Worm (Caenorhabditis elegans): Measurements from ENCODE around the gene rpt-4.

Gene rpt-4

ce11 chrII:39437-39836 lies 6.6 kb downstream of the rpt-4 start, which contains the start of gene spp-24:
TSS of gene spp-24 (minus strand) at chrII:39537.
- TF ChIP-seq nhr-43 (tag; optimal IDR thresholded peaks at IDR 0.05; ENCODE audit: poor library complexity, severe bottlenecking) (no peak), lin-15B (tag; optimal IDR thresholded peaks at IDR 0.05) (no peak), sea-2 (GFP tag; optimal IDR thresholded peaks at IDR 0.05) (no peak), hmg-11 (tag; optimal IDR thresholded peaks at IDR 0.05) (no peak), pqm-1 (tag; optimal IDR thresholded peaks at IDR 0.05) (no peak), zag-1 (tag; optimal IDR thresholded peaks at IDR 0.05) (no peak), ZK546.5 (tag; optimal IDR thresholded peaks at IDR 0.05) (no peak), elt-3 (tag; optimal IDR thresholded peaks at IDR 0.05) (no peak), ceh-16 (tag; optimal IDR thresholded peaks at IDR 0.05) (no peak), nhr-12 (tag; optimal IDR thresholded peaks at IDR 0.05) (no peak), fkh-2 (tag; optimal IDR thresholded peaks at IDR 0.05) (no peak), unc-39 (tag; optimal IDR thresholded peaks at IDR 0.05) (no peak)

ce11 chrII:37213-37612 lies 8.8 kb downstream of the rpt-4 start, which contains the start of gene F23F1.6:
TSS of gene F23F1.6 (minus strand) at chrII:37313.
- TF ChIP-seq ztf-11 (tag; optimal IDR thresholded peaks at IDR 0.05) = no peak
- no peak for TF ChIP-seq mdl-1 (tag; optimal IDR thresholded peaks at IDR 0.05)
- TF ChIP-seq jun-1 (tag; optimal IDR thresholded peaks at IDR 0.05) = no peak
- no peak for TF ChIP-seq egl-27 (tag; optimal IDR thresholded peaks at IDR 0.05)
- no peak for TF ChIP-seq zag-1 (tag; optimal IDR thresholded peaks at IDR 0.05)
- TF ChIP-seq elt-2 (tag; optimal IDR thresholded peaks at IDR 0.05) = no peak
- no peak for TF ChIP-seq pha-4 (tag; optimal IDR thresholded peaks at IDR 0.05)
- no peak for TF ChIP-seq aly-2 (tag; optimal IDR thresholded peaks at IDR 0.05)
- no peak for TF ChIP-seq nhr-77 (tag; optimal IDR thresholded peaks at IDR 0.05)
- TF ChIP-seq ztf-4 (tag; optimal IDR thresholded peaks at IDR 0.05) = no peak

ce11 chrII:33904-34303 lies 12.1 kb downstream of the rpt-4 start, which contains the start of gene F23F1.2:
TSS of gene F23F1.2 (plus strand) at chrII:34204.
- TF ChIP-seq tbx-2 (tag; optimal IDR thresholded peaks at IDR 0.05) (no peak), zag-1 (tag; optimal IDR thresholded peaks at IDR 0.05) (no peak), nhr-25 (tag; optimal IDR thresholded peaks at IDR 0.05) (no peak), ama-1 (optimal IDR thresholded peaks at IDR 0.05) (no peak), sea-2 (GFP tag; optimal IDR thresholded peaks at IDR 0.05) (no peak)

ce11 chrII:31521-31920 lies 14.5 kb downstream of the rpt-4 start, which contains the start of the genes F23F1.5 and fbxc-54:
TSS of gene F23F1.5 (minus strand) at chrII:31584.
TSS of gene fbxc-54 (plus strand) at chrII:31719.
- TF ChIP-seq nfya-1 (tag; optimal IDR thresholded peaks at IDR 0.05; ENCODE audit: insufficient read depth) (peak; percentile 41), lin-39 (tag; optimal IDR thresholded peaks at IDR 0.05) (peak; percentile 2), lin-15B (tag; optimal IDR thresholded peaks at IDR 0.05) (peak; percentile 38), nhr-77 (tag; optimal IDR thresholded peaks at IDR 0.05) (no peak), ceh-28 (tag; optimal IDR thresholded peaks at IDR 0.05) (peak; percentile 44), daf-12 (tag; optimal IDR thresholded peaks at IDR 0.05) (no peak), R02D3.7 (tag; optimal IDR thresholded peaks at IDR 0.05) (peak; percentile 58)

- no peak for TF ChIP-seq ama-1 (optimal IDR thresholded peaks at IDR 0.05)
- no peak for TF ChIP-seq unc-62 (GFP tag; optimal IDR thresholded peaks at IDR 0.05)
- no peak for TF ChIP-seq daf-12 (tag; optimal IDR thresholded peaks at IDR 0.05)
- TF ChIP-seq nhr-25 (tag; optimal IDR thresholded peaks at IDR 0.05) = peak; percentile 45
Measured at ce11 chrII:29578-29977, 16.4 kb downstream of the rpt-4 start.

- TF ChIP-seq mml-1 (tag; optimal IDR thresholded peaks at IDR 0.05) (no peak), nhr-25 (tag; optimal IDR thresholded peaks at IDR 0.05) (peak; percentile 62)
Measured at ce11 chrII:28283-28682, 17.7 kb downstream of the rpt-4 start, which contains the start of gene F23F1.4. TSS of gene F23F1.4 (minus strand) at chrII:28423.

ce11 chrII:24559-24998 lies 21.4 kb downstream of the rpt-4 start, which contains the start of gene enee-1:
TSS of gene enee-1 (plus strand) at chrII:24666.
- TF ChIP-seq nfya-1 (tag; optimal IDR thresholded peaks at IDR 0.05; ENCODE audit: insufficient read depth) = peak; percentile 90
- TF ChIP-seq mml-1 (tag; optimal IDR thresholded peaks at IDR 0.05) = no peak
- TF ChIP-seq unc-39 (tag; optimal IDR thresholded peaks at IDR 0.05) = no peak
- peak; percentile 42 for TF ChIP-seq elt-2 (tag; optimal IDR thresholded peaks at IDR 0.05)
- peak; percentile 49 for TF ChIP-seq fos-1 (tag; optimal IDR thresholded peaks at IDR 0.05)
- TF ChIP-seq nhr-11 (tag; optimal IDR thresholded peaks at IDR 0.05) = no peak
- peak; percentile 93 for TF ChIP-seq pha-4 (tag; optimal IDR thresholded peaks at IDR 0.05)
- TF ChIP-seq aly-2 (tag; optimal IDR thresholded peaks at IDR 0.05) = no peak
- peak; percentile 8 for TF ChIP-seq ztf-11 (tag; optimal IDR thresholded peaks at IDR 0.05)
- peak; percentile 80 for TF ChIP-seq ceh-28 (tag; optimal IDR thresholded peaks at IDR 0.05)
- peak; percentile 97 for TF ChIP-seq ama-1 (optimal IDR thresholded peaks at IDR 0.05)
- peak; percentile 38 for TF ChIP-seq jun-1 (tag; optimal IDR thresholded peaks at IDR 0.05)
- no peak for TF ChIP-seq egl-27 (tag; optimal IDR thresholded peaks at IDR 0.05)
- TF ChIP-seq snpc-4 (tag; optimal IDR thresholded peaks at IDR 0.05) = peak; percentile 74
- peak; percentile 90 for TF ChIP-seq lin-15B (tag; optimal IDR thresholded peaks at IDR 0.05)
- TF ChIP-seq ceh-16 (tag; optimal IDR thresholded peaks at IDR 0.05) = no peak
- peak; percentile 81 for TF ChIP-seq lin-39 (tag; optimal IDR thresholded peaks at IDR 0.05)
- peak; percentile 93 for TF ChIP-seq nhr-23 (tag; optimal IDR thresholded peaks at IDR 0.05)
- peak; percentile 79 for TF ChIP-seq ztf-4 (tag; optimal IDR thresholded peaks at IDR 0.05)
- no peak for TF ChIP-seq eor-1 (tag; optimal IDR thresholded peaks at IDR 0.05)
- TF ChIP-seq nhr-25 (tag; optimal IDR thresholded peaks at IDR 0.05) = peak; percentile 89
- TF ChIP-seq tbx-2 (tag; optimal IDR thresholded peaks at IDR 0.05) = peak; percentile 82
- peak; percentile 73 for TF ChIP-seq egl-5 (tag; optimal IDR thresholded peaks at IDR 0.05)
- TF ChIP-seq ceh-9 (tag; optimal IDR thresholded peaks at IDR 0.05) = no peak
- TF ChIP-seq nhr-43 (tag; optimal IDR thresholded peaks at IDR 0.05; ENCODE audit: poor library complexity, severe bottlenecking) = peak; percentile 91
